Fruit fly (Drosophila melanogaster) whole organism, embryonic: ENCODE results near the gene CG7101.

Experiments used
- Antp ChIP-seq: fragments of 200-800 bp; sonication (Bioruptor generic); optimal IDR thresholded peaks from 3 replicates; lab custom pipeline; 2016; ENCODE audit warnings: missing biosample characterization, missing genetic modification characterization
- B-H1 ChIP-seq: fragments of 200-800 bp; sonication (Bioruptor generic); IDR thresholded peaks from 3 replicates; pipeline ENCODE4 v1.3.6; 2022; ENCODE audit warnings: missing biosample characterization, missing genetic modification characterization
- CG10543 ChIP-seq: fragments of 200-800 bp; sonication (Bioruptor generic); optimal IDR thresholded peaks from 3 replicates; lab custom pipeline; 2017; ENCODE audit warnings: missing biosample characterization, mild to moderate bottlenecking, missing genetic modification characterization, moderate library complexity
- CG11398 ChIP-seq: fragments of 200-800 bp; sonication (Bioruptor generic); optimal IDR thresholded peaks from 2 replicates; lab custom pipeline; 2016; ENCODE audit warnings: missing biosample characterization, missing genetic modification characterization
- CG11695 ChIP-seq: fragments of 200-800 bp; sonication (Bioruptor generic); IDR thresholded peaks from 3 replicates; pipeline ENCODE4 v1.3.6; 2022; ENCODE audit warnings: missing biosample characterization, missing genetic modification characterization
- CG13296 ChIP-seq: fragments of 200-800 bp; sonication (Bioruptor generic); optimal IDR thresholded peaks from 3 replicates; lab custom pipeline; 2018; ENCODE audit warnings: missing biosample characterization, mild to moderate bottlenecking, missing genetic modification characterization
- CG14441 ChIP-seq: fragments of 200-800 bp; sonication (Bioruptor generic); IDR thresholded peaks from 2 replicates; pipeline ENCODE4 v1.3.6; 2022; ENCODE audit warnings: missing biosample characterization, missing genetic modification characterization
- CG14860 ChIP-seq: fragments of 200-800 bp; sonication (Bioruptor generic); IDR thresholded peaks from 3 replicates; pipeline ENCODE4 v1.3.6; 2022; ENCODE audit warnings: missing biosample characterization, missing genetic modification characterization; ENCODE audit not compliant: partially characterized antibody
- CG17328 ChIP-seq: fragments of 200-800 bp; sonication (Bioruptor generic); IDR thresholded peaks from 2 replicates; pipeline ENCODE4 v1.3.6; 2022; ENCODE audit warnings: missing biosample characterization, missing genetic modification characterization
- CG18599 ChIP-seq: fragments of 200-800 bp; sonication (Bioruptor generic); optimal IDR thresholded peaks from 3 replicates; lab custom pipeline; 2017; ENCODE audit warnings: missing biosample characterization, missing genetic modification characterization, mild to moderate bottlenecking, moderate library complexity, missing genetic modification reagents
- CG2116 ChIP-seq: fragments of 200-800 bp; sonication (Bioruptor generic); optimal IDR thresholded peaks from 3 replicates; lab custom pipeline; 2018; ENCODE audit warnings: missing biosample characterization, mild to moderate bottlenecking, missing genetic modification characterization
- CG33213 ChIP-seq: fragments of 200-800 bp; sonication (Bioruptor generic); optimal IDR thresholded peaks from 3 replicates; lab custom pipeline; 2016; ENCODE audit warnings: missing biosample characterization, missing genetic modification characterization
- CG34224 ChIP-seq: fragments of 200-800 bp; sonication (Bioruptor generic); IDR thresholded peaks from 3 replicates; pipeline ENCODE4 v1.3.6; 2022; ENCODE audit warnings: missing biosample characterization, missing genetic modification characterization; ENCODE audit not compliant: partially characterized antibody
- CG4360 ChIP-seq: fragments of 200-800 bp; sonication (Bioruptor generic); IDR thresholded peaks from 2 replicates; pipeline ENCODE4 v1.3.6; 2022; ENCODE audit warnings: missing biosample characterization, missing genetic modification characterization
- CG4404 ChIP-seq: fragments of 200-800 bp; sonication (Bioruptor generic); IDR thresholded peaks from 2 replicates; pipeline ENCODE4 v1.3.6; 2022; ENCODE audit warnings: missing biosample characterization, missing genetic modification characterization
- CG7786 ChIP-seq: fragments of 200-800 bp; sonication (Bioruptor generic); optimal IDR thresholded peaks from 2 replicates; lab custom pipeline; 2016; ENCODE audit warnings: missing biosample characterization, missing genetic modification characterization
- CG8089 ChIP-seq: fragments of 200-800 bp; sonication (Bioruptor generic); optimal IDR thresholded peaks from 3 replicates; lab custom pipeline; 2016; ENCODE audit warnings: missing biosample characterization, missing genetic modification characterization
- CoRest ChIP-seq: fragments of 200-800 bp; sonication (Bioruptor generic); optimal IDR thresholded peaks from 3 replicates; lab custom pipeline; 2018; ENCODE audit warnings: missing biosample characterization, mild to moderate bottlenecking, missing genetic modification characterization, moderate library complexity
- Dbx ChIP-seq: fragments of 200-800 bp; sonication (Bioruptor generic); IDR thresholded peaks from 3 replicates; pipeline ENCODE4 v1.3.6; 2022; ENCODE audit warnings: missing biosample characterization, missing genetic modification characterization
- Dip2 ChIP-seq: fragments of 200-800 bp; sonication (Bioruptor generic); IDR thresholded peaks from 2 replicates; pipeline ENCODE4 v1.3.6; 2022; ENCODE audit warnings: missing biosample characterization, missing genetic modification characterization
- Ets97D ChIP-seq: fragments of 200-800 bp; sonication (Bioruptor generic); optimal IDR thresholded peaks from 3 replicates; lab custom pipeline; 2016; ENCODE audit warnings: missing biosample characterization, missing genetic modification characterization
- Fer1 ChIP-seq: fragments of 200-800 bp; sonication (Bioruptor generic); optimal IDR thresholded peaks from 2 replicates; lab custom pipeline; 2017; ENCODE audit warnings: missing biosample characterization, mild to moderate bottlenecking, missing genetic modification characterization
- HmgZ ChIP-seq: fragments of 200-800 bp; sonication (Bioruptor generic); optimal IDR thresholded peaks from 2 replicates; lab custom pipeline; 2018; ENCODE audit warnings: missing biosample characterization, mild to moderate bottlenecking, missing genetic modification characterization
- Hr51 ChIP-seq, 2 experiments: fragments of 200-800 bp; sonication (Bioruptor generic); optimal IDR thresholded peaks; 2 replicates in 1 of 2; 3 replicates in 1 of 2; lab custom pipeline; 2016 to 2018; ENCODE audit warnings: missing biosample characterization in 2 of 2, missing genetic modification characterization in 2 of 2, mild to moderate bottlenecking in 1 of 2, moderate library complexity in 1 of 2
- YL-1 ChIP-seq: fragments of 200-800 bp; sonication (Bioruptor generic); optimal IDR thresholded peaks from 3 replicates; lab custom pipeline; 2017; ENCODE audit warnings: missing biosample characterization, mild to moderate bottlenecking, missing genetic modification characterization
- ara ChIP-seq: fragments of 200-800 bp; sonication (Bioruptor generic); IDR thresholded peaks from 2 replicates; pipeline ENCODE4 v1.3.6; 2022; ENCODE audit warnings: missing biosample characterization, missing genetic modification characterization
- bbx ChIP-seq: fragments of 200-800 bp; sonication (Bioruptor generic); IDR thresholded peaks from 2 replicates; pipeline ENCODE4 v1.3.6; 2022; ENCODE audit warnings: missing biosample characterization, missing genetic modification characterization; ENCODE audit not compliant: partially characterized antibody
- crp ChIP-seq, 2 experiments: fragments of 200-800 bp; sonication (Bioruptor generic); optimal IDR thresholded peaks; 2 replicates in 1 of 2; 3 replicates in 1 of 2; lab custom pipeline; 2017; ENCODE audit warnings: missing biosample characterization in 2 of 2, missing genetic modification characterization in 2 of 2, mild to moderate bottlenecking in 1 of 2, moderate library complexity in 1 of 2
- da ChIP-seq: fragments of 200-800 bp; sonication (Bioruptor generic); optimal IDR thresholded peaks from 2 replicates; lab custom pipeline; 2016; ENCODE audit warnings: missing biosample characterization, missing genetic modification characterization
- dm ChIP-seq: fragments of 200-800 bp; sonication (Bioruptor generic); optimal IDR thresholded peaks from 3 replicates; lab custom pipeline; 2016; ENCODE audit warnings: missing biosample characterization, missing genetic modification characterization
- ems ChIP-seq: fragments of 200-800 bp; sonication (Bioruptor generic); optimal IDR thresholded peaks from 3 replicates; lab custom pipeline; 2016; ENCODE audit warnings: missing biosample characterization, missing genetic modification characterization
- fd3F ChIP-seq: fragments of 200-800 bp; sonication (Bioruptor generic); optimal IDR thresholded peaks from 2 replicates; lab custom pipeline; 2018; ENCODE audit warnings: missing biosample characterization, mild to moderate bottlenecking, missing genetic modification characterization, moderate library complexity
- fd96Cb ChIP-seq: fragments of 200-800 bp; sonication (Bioruptor generic); optimal IDR thresholded peaks from 2 replicates; lab custom pipeline; 2018; ENCODE audit warnings: missing biosample characterization, mild to moderate bottlenecking, missing genetic modification characterization, moderate library complexity
- fru ChIP-seq: fragments of >200 bp; optimal IDR thresholded peaks from 2 replicates; lab custom pipeline; 2017
- grn ChIP-seq: fragments of 200-800 bp; sonication (Bioruptor generic); optimal IDR thresholded peaks from 3 replicates; lab custom pipeline; 2017; ENCODE audit warnings: missing biosample characterization, missing genetic modification characterization
- h ChIP-seq: fragments of >200 bp; optimal IDR thresholded peaks from 2 replicates; lab custom pipeline; 2017
- her ChIP-seq: fragments of 200-800 bp; sonication (Bioruptor generic); optimal IDR thresholded peaks from 2 replicates; lab custom pipeline; 2016; ENCODE audit warnings: missing biosample characterization, missing genetic modification characterization
- hth ChIP-seq: fragments of >200 bp; optimal IDR thresholded peaks from 2 replicates; lab custom pipeline; 2017; ENCODE audit warnings: inconsistent platforms
- inv ChIP-seq: fragments of 200-800 bp; sonication (Bioruptor generic); IDR thresholded peaks from 2 replicates; pipeline ENCODE4 v1.3.6; 2022; ENCODE audit warnings: missing biosample characterization, missing genetic modification characterization; ENCODE audit not compliant: partially characterized antibody
- mld ChIP-seq: fragments of 200-800 bp; sonication (Bioruptor generic); IDR thresholded peaks from 3 replicates; pipeline ENCODE4 v1.3.6; 2022; ENCODE audit warnings: missing biosample characterization, missing genetic modification characterization; ENCODE audit not compliant: partially characterized antibody
- pan ChIP-seq, 4 experiments: fragments of >200 bp in 3 of 4; fragments of 200-800 bp in 1 of 4; sonication (Bioruptor generic) in 1 of 4; optimal IDR thresholded peaks in 3 of 4; IDR thresholded peaks in 1 of 4; 2 replicates each; pipeline versions ENCODE4 v1.3.6 to Lab custom; 2017 to 2022; ENCODE audit warnings: missing biosample characterization in 2 of 4, missing genetic modification characterization in 2 of 4, mixed read lengths in 1 of 4
- pum ChIP-seq: fragments of 200-800 bp; sonication (Bioruptor generic); optimal IDR thresholded peaks from 2 replicates; lab custom pipeline; 2016; ENCODE audit warnings: missing biosample characterization, missing genetic modification characterization
- rib ChIP-seq: fragments of 200-800 bp; sonication (Bioruptor generic); IDR thresholded peaks from 2 replicates; pipeline ENCODE4 v1.3.6; 2022; ENCODE audit warnings: missing biosample characterization, missing genetic modification characterization
- salm ChIP-seq: fragments of 200-800 bp; sonication (Bioruptor generic); optimal IDR thresholded peaks from 2 replicates; lab custom pipeline; 2018; ENCODE audit warnings: missing biosample characterization, mild to moderate bottlenecking, missing genetic modification characterization
- sd ChIP-seq: fragments of 200-800 bp; sonication (Bioruptor generic); optimal IDR thresholded peaks from 3 replicates; lab custom pipeline; 2018; ENCODE audit warnings: missing biosample characterization, mild to moderate bottlenecking, missing genetic modification characterization, moderate library complexity
- slbo ChIP-seq: fragments of 200-800 bp; sonication (Bioruptor generic); IDR thresholded peaks from 2 replicates; pipeline ENCODE4 v1.3.6; 2022; ENCODE audit warnings: missing biosample characterization, missing genetic modification characterization
- sqz ChIP-seq: fragments of 200-800 bp; sonication (Bioruptor generic); optimal IDR thresholded peaks from 3 replicates; lab custom pipeline; 2018; ENCODE audit warnings: missing biosample characterization, mild to moderate bottlenecking, missing genetic modification characterization
- toy ChIP-seq: fragments of 200-800 bp; sonication (Bioruptor generic); IDR thresholded peaks from 2 replicates; pipeline ENCODE4 v1.3.6; 2022; ENCODE audit warnings: missing biosample characterization, missing genetic modification characterization
- twi ChIP-seq: fragments of 200-800 bp; optimal IDR thresholded peaks from 2 replicates; lab custom pipeline; 2019; ENCODE audit warnings: missing biosample characterization, mild to moderate bottlenecking, missing genetic modification characterization, moderate library complexity
- yki ChIP-seq: fragments of >200 bp; optimal IDR thresholded peaks from 3 replicates; lab custom pipeline; 2018
- zen2 ChIP-seq: fragments of 200-800 bp; sonication (Bioruptor generic); IDR thresholded peaks from 3 replicates; pipeline ENCODE4 v1.3.6; 2022; ENCODE audit warnings: missing biosample characterization, missing genetic modification characterization; ENCODE audit not compliant: partially characterized antibody
- zf30C ChIP-seq: fragments of 200-800 bp; sonication (Bioruptor generic); optimal IDR thresholded peaks from 3 replicates; lab custom pipeline; 2018; ENCODE audit warnings: missing biosample characterization, mild to moderate bottlenecking, missing genetic modification characterization

Gene CG7101

dm6 chrX:18857916-18858315 is 27.5 kb downstream of the CG7101 start, which contains the start of gene Usp39 (continued):
- TF ChIP-seq sqz (GFP tag; lab: Kevin White, UChicago) (no peak), CG11398 (GFP tag; lab: Kevin White, UChicago) (no peak), CG11695 (GFP tag; lab: Robert Waterston, UW) (no peak), da (GFP tag; lab: Kevin White, UChicago) (no peak), inv (GFP tag; lab: Robert Waterston, UW) (peak; percentile 55), ara (GFP tag; lab: Robert Waterston, UW) (no peak), zen2 (GFP tag; lab: Robert Waterston, UW) (peak; percentile 12; the same call in 1 of the 3 replicates), Hr51 (GFP tag; optimal IDR thresholded peaks at IDR 0.05; lab: Kevin White, UChicago) (peak in 1 of 2 experiments; percentile 38), HmgZ (tag; lab: Kevin White, UChicago) (no peak), mld (GFP tag; lab: Robert Waterston, UW) (peak; percentile 60; the same call in 2 of the 3 replicates), CG10543 (GFP tag; lab: Kevin White, UChicago) (no peak), fd3F (no peak), grn (GFP tag; lab: Kevin White, UChicago) (no peak), YL-1 (GFP tag; lab: Kevin White, UChicago) (peak; percentile 35), CG33213 (GFP tag; lab: Kevin White, UChicago) (no peak), B-H1 (no peak), CG7786 (GFP tag; lab: Kevin White, UChicago) (no peak), Dip2 (GFP tag; lab: Robert Waterston, UW) (no peak), Ets97D (GFP tag; lab: Kevin White, UChicago) (no peak), toy (GFP tag; lab: Robert Waterston, UW) (no peak), bbx (GFP tag; lab: Robert Waterston, UW) (peak; percentile 66), salm (no peak), pan (optimal IDR thresholded peaks at IDR 0.05; lab: Kevin White, UChicago) (no peak), pan (GFP tag; optimal IDR thresholded peaks at IDR 0.05 in 1 of 2, IDR thresholded peaks at IDR 0.05 in 1 of 2) (peak in 1 of 2 experiments; percentile 19), twi (tag; lab: Kevin White, UChicago) (no peak), Antp (GFP tag; lab: Kevin White, UChicago) (no peak), fd96Cb (tag; lab: Kevin White, UChicago) (no peak), zf30C (GFP tag; lab: Kevin White, UChicago) (no peak), yki (lab: Kevin White, UChicago) (no peak), h (lab: Kevin White, UChicago) (no peak), CG8089 (GFP tag; lab: Kevin White, UChicago) (no peak), ems (GFP tag; lab: Kevin White, UChicago) (no peak), pum (GFP tag; lab: Kevin White, UChicago) (no peak), CG18599 (no peak), CoRest (tag; lab: Kevin White, UChicago) (peak; percentile 46), CG17328 (GFP tag; lab: Robert Waterston, UW) (no peak), CG14860 (GFP tag; lab: Robert Waterston, UW) (peak; percentile 61; the same call in 2 of the 3 replicates), CG14441 (GFP tag; lab: Robert Waterston, UW) (no peak), crp (GFP tag; optimal IDR thresholded peaks at IDR 0.05; lab: Kevin White, UChicago) (no peak), hth (lab: Kevin White, UChicago) (no peak), CG4404 (GFP tag; lab: Robert Waterston, UW) (no peak), sd (tag; lab: Kevin White, UChicago) (no peak), CG4360 (GFP tag; lab: Robert Waterston, UW) (no peak), CG2116 (peak; percentile 53), CG13296 (GFP tag; lab: Kevin White, UChicago) (no peak), rib (GFP tag; lab: Robert Waterston, UW) (no peak), slbo (GFP tag; lab: Robert Waterston, UW) (peak; percentile 69), fru (lab: Kevin White, UChicago) (no peak), her (GFP tag; lab: Kevin White, UChicago) (no peak), Fer1 (GFP tag; lab: Kevin White, UChicago) (no peak), Dbx (GFP tag; lab: Robert Waterston, UW) (no peak), dm (GFP tag; lab: Kevin White, UChicago) (no peak), CG34224 (peak; percentile 56)
